Fruit fly (Drosophila melanogaster) S2 (cell line): Measurements from ENCODE around the gene CG3168.

ENCODE experiments used
- CG8478 ChIP-seq: fragments of >200 bp; optimal IDR thresholded peaks from 2 replicates; lab custom pipeline; 2018
- CTCF ChIP-seq, 2 experiments: fragments of >200 bp; optimal IDR thresholded peaks; 2 replicates each; lab custom pipeline; 2018

DNA sequence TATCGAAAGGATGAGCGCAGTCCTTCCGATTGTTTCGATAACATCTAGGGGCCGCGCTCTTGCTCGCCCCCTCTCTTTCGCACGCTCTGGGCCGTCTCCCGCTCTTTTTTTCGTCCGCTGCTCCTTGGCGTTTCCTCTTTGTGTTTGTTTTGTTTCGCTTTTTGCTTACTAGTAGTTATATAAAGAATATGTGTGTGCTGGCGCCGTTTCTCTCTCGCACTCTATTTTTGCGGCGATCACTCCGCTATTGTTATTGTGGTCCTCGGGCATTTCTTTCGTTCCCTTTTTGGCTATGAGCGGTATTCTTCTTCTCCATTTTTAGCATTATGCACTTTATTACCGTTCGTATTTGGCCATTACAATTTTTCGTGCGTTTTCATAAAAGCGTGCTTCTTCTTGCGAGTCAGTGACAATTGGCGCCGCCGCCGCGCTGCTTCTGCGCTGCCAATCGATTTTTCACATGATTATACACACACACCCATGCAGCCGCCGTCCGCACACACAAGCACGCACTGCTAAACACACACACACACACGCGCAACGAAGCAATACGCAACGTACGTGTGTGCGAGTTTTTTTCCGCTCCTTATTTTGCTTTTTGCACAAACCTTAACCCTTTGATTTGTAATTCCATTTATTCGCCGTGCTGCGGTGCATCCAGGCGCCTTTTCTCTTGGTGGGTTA, 45.5 kb downstream of the CG3168 start:
- TF ChIP-seq CG8478 (lab: Kevin White, UChicago) = no peak
- TF ChIP-seq CTCF (optimal IDR thresholded peaks at IDR 0.05; lab: Kevin White, UChicago) = no peak
